Fruit fly (Drosophila melanogaster) whole organism, prepupa: ENCODE data around the gene CG43072.

Experiments used
- Blimp-1 ChIP-seq: fragments of 200-800 bp; sonication (Bioruptor generic); optimal IDR thresholded peaks from 3 replicates; lab custom pipeline; 2017; ENCODE audit warnings: missing biosample characterization, missing genetic modification characterization, mild to moderate bottlenecking, moderate library complexity, missing genetic modification reagents
- CG10631 ChIP-seq: fragments of 200-800 bp; sonication (Bioruptor generic); optimal IDR thresholded peaks from 2 replicates; lab custom pipeline; 2016; ENCODE audit warnings: missing biosample characterization, missing genetic modification characterization
- CG10669 ChIP-seq: fragments of 200-800 bp; sonication (Bioruptor generic); optimal IDR thresholded peaks from 3 replicates; lab custom pipeline; 2018; ENCODE audit warnings: missing biosample characterization, mild to moderate bottlenecking, missing genetic modification characterization, moderate library complexity
- CG11762 ChIP-seq: fragments of 200-800 bp; sonication (Bioruptor generic); optimal IDR thresholded peaks from 3 replicates; lab custom pipeline; 2016; ENCODE audit warnings: missing biosample characterization, missing genetic modification characterization; ENCODE audit not compliant: insufficient read depth
- CG11902 ChIP-seq: fragments of 200-800 bp; sonication (Bioruptor generic); optimal IDR thresholded peaks from 3 replicates; lab custom pipeline; 2016; ENCODE audit warnings: missing biosample characterization, missing genetic modification characterization
- CG15336 ChIP-seq: fragments of 200-800 bp; sonication (Bioruptor generic); IDR thresholded peaks from 2 replicates; pipeline ENCODE4 v1.3.6; 2022; ENCODE audit warnings: missing biosample characterization, missing genetic modification characterization
- CG1621 ChIP-seq: fragments of 200-800 bp; sonication (Bioruptor generic); optimal IDR thresholded peaks from 3 replicates; lab custom pipeline; 2018; ENCODE audit warnings: missing biosample characterization, mild to moderate bottlenecking, missing genetic modification characterization
- CG16779 ChIP-seq: fragments of 200-800 bp; sonication (Bioruptor generic); optimal IDR thresholded peaks from 3 replicates; lab custom pipeline; 2017; ENCODE audit warnings: missing biosample characterization, mild to moderate bottlenecking, missing genetic modification characterization
- CG3032 ChIP-seq: fragments of 200-800 bp; optimal IDR thresholded peaks from 2 replicates; lab custom pipeline; 2019; ENCODE audit warnings: missing biosample characterization, mild to moderate bottlenecking, missing genetic modification characterization, moderate library complexity
- CG31627 ChIP-seq: fragments of 200-800 bp; sonication (Bioruptor generic); optimal IDR thresholded peaks from 3 replicates; lab custom pipeline; 2016; ENCODE audit warnings: missing biosample characterization, missing genetic modification characterization
- CG32006 ChIP-seq: fragments of 200-800 bp; sonication (Bioruptor generic); optimal IDR thresholded peaks from 3 replicates; lab custom pipeline; 2017; ENCODE audit warnings: missing biosample characterization, mild to moderate bottlenecking, missing genetic modification characterization
- CG3919 ChIP-seq: fragments of 200-800 bp; sonication (Bioruptor generic); optimal IDR thresholded peaks from 3 replicates; lab custom pipeline; 2016; ENCODE audit warnings: missing biosample characterization, missing genetic modification characterization
- CG4318 ChIP-seq: fragments of 200-800 bp; sonication (Bioruptor generic); optimal IDR thresholded peaks from 3 replicates; lab custom pipeline; 2017; ENCODE audit warnings: missing biosample characterization, mild to moderate bottlenecking, missing genetic modification characterization
- CG6163 ChIP-seq: fragments of 200-800 bp; sonication (Bioruptor generic); IDR thresholded peaks from 3 replicates; pipeline ENCODE4 v1.3.6; 2022; ENCODE audit warnings: missing biosample characterization, missing genetic modification characterization
- CG6276 ChIP-seq: fragments of 200-800 bp; sonication (Bioruptor generic); optimal IDR thresholded peaks from 2 replicates; lab custom pipeline; 2017; ENCODE audit warnings: missing biosample characterization, mild to moderate bottlenecking, missing genetic modification characterization
- CG6792 ChIP-seq: fragments of 200-800 bp; sonication (Bioruptor generic); optimal IDR thresholded peaks from 3 replicates; lab custom pipeline; 2016; ENCODE audit warnings: missing biosample characterization, missing genetic modification characterization
- CG6808 ChIP-seq: fragments of 200-800 bp; sonication (Bioruptor generic); optimal IDR thresholded peaks from 3 replicates; lab custom pipeline; 2017; ENCODE audit warnings: missing biosample characterization, missing genetic modification characterization, mild to moderate bottlenecking, moderate library complexity, missing genetic modification reagents
- CG6854 ChIP-seq: fragments of 200-800 bp; sonication (Bioruptor generic); optimal IDR thresholded peaks from 2 replicates; lab custom pipeline; 2017; ENCODE audit warnings: missing biosample characterization, mild to moderate bottlenecking, missing genetic modification characterization
- CG7368 ChIP-seq: fragments of 200-800 bp; sonication (Bioruptor generic); optimal IDR thresholded peaks from 3 replicates; lab custom pipeline; 2016; ENCODE audit warnings: missing biosample characterization, missing genetic modification characterization
- CG8119 ChIP-seq: fragments of 200-800 bp; sonication (Bioruptor generic); IDR thresholded peaks from 3 replicates; pipeline ENCODE4 v1.3.6; 2022; ENCODE audit warnings: missing biosample characterization, missing genetic modification characterization
- CG8319 ChIP-seq: fragments of 200-800 bp; sonication (Bioruptor generic); optimal IDR thresholded peaks from 3 replicates; lab custom pipeline; 2016; ENCODE audit warnings: missing biosample characterization, missing genetic modification characterization
- CG8632 ChIP-seq: fragments of 200-800 bp; sonication (Bioruptor generic); optimal IDR thresholded peaks from 3 replicates; lab custom pipeline; 2016; ENCODE audit warnings: missing biosample characterization, missing genetic modification characterization
- CG9139 ChIP-seq: fragments of 200-800 bp; sonication (Bioruptor generic); optimal IDR thresholded peaks from 3 replicates; lab custom pipeline; 2017; ENCODE audit warnings: missing biosample characterization, mild to moderate bottlenecking, missing genetic modification characterization
- Eip75B ChIP-seq: fragments of 200-800 bp; sonication (Bioruptor generic); optimal IDR thresholded peaks from 3 replicates; lab custom pipeline; 2016; ENCODE audit warnings: missing biosample characterization, missing genetic modification characterization
- Eip78C ChIP-seq: fragments of 200-800 bp; sonication (Bioruptor generic); peaks from one replicate; lab custom pipeline; 2016; ENCODE audit warnings: missing biosample characterization, missing genetic modification characterization
- Eip93F ChIP-seq: fragments of 200-800 bp; sonication (Bioruptor generic); optimal IDR thresholded peaks from 2 replicates; lab custom pipeline; 2016; ENCODE audit warnings: missing biosample characterization, mild to moderate bottlenecking, missing genetic modification characterization
- Ets21C ChIP-seq: fragments of 200-800 bp; sonication (Bioruptor generic); optimal IDR thresholded peaks from 3 replicates; lab custom pipeline; 2016; ENCODE audit warnings: missing biosample characterization, missing genetic modification characterization
- Ets96B ChIP-seq: fragments of 200-800 bp; optimal IDR thresholded peaks from 2 replicates; lab custom pipeline; 2019; ENCODE audit warnings: missing biosample characterization, mild to moderate bottlenecking, missing genetic modification characterization, moderate library complexity
- Gug ChIP-seq: fragments of 200-800 bp; sonication (Bioruptor generic); IDR thresholded peaks from 2 replicates; pipeline ENCODE4 v1.3.6; 2022; ENCODE audit warnings: missing biosample characterization, missing genetic modification characterization
- Lpt ChIP-seq: fragments of 200-800 bp; sonication (Bioruptor generic); optimal IDR thresholded peaks from 3 replicates; lab custom pipeline; 2016; ENCODE audit warnings: missing biosample characterization, missing genetic modification characterization
- OdsH ChIP-seq: fragments of 200-800 bp; sonication (Bioruptor generic); optimal IDR thresholded peaks from 3 replicates; lab custom pipeline; 2016; ENCODE audit warnings: missing biosample characterization, missing genetic modification characterization
- Smox ChIP-seq: fragments of 200-800 bp; sonication (Bioruptor generic); optimal IDR thresholded peaks from 3 replicates; lab custom pipeline; 2016; ENCODE audit warnings: missing biosample characterization, missing genetic modification characterization
- Sox102F ChIP-seq: fragments of 200-800 bp; sonication (Bioruptor generic); optimal IDR thresholded peaks from 2 replicates; lab custom pipeline; 2016; ENCODE audit warnings: missing biosample characterization, mild to moderate bottlenecking, missing genetic modification characterization
- Sox14 ChIP-seq: fragments of 200-800 bp; sonication (Bioruptor generic); optimal IDR thresholded peaks from 3 replicates; lab custom pipeline; 2016; ENCODE audit warnings: missing biosample characterization, missing genetic modification characterization
- Sox15 ChIP-seq: fragments of 200-800 bp; sonication (Bioruptor generic); optimal IDR thresholded peaks from 3 replicates; lab custom pipeline; 2016; ENCODE audit warnings: missing biosample characterization, missing genetic modification characterization
- achi ChIP-seq: fragments of 200-800 bp; sonication (Bioruptor generic); optimal IDR thresholded peaks from 3 replicates; lab custom pipeline; 2016; ENCODE audit warnings: missing biosample characterization, missing genetic modification characterization
- acj6 ChIP-seq: fragments of 200-800 bp; sonication (Bioruptor generic); optimal IDR thresholded peaks from 3 replicates; lab custom pipeline; 2016; ENCODE audit warnings: missing biosample characterization, missing genetic modification characterization
- dac ChIP-seq: fragments of 200-800 bp; sonication (Bioruptor generic); optimal IDR thresholded peaks from 2 replicates; lab custom pipeline; 2017; ENCODE audit warnings: missing biosample characterization, mild to moderate bottlenecking, missing genetic modification characterization
- dsx ChIP-seq: fragments of 200-800 bp; optimal IDR thresholded peaks from 3 replicates; lab custom pipeline; 2019; ENCODE audit warnings: missing biosample characterization, mild to moderate bottlenecking, missing genetic modification characterization, moderate library complexity; ENCODE audit not compliant: poor library complexity, severe bottlenecking
- esn ChIP-seq: fragments of 200-800 bp; sonication (Bioruptor generic); optimal IDR thresholded peaks from 2 replicates; lab custom pipeline; 2016; ENCODE audit warnings: missing biosample characterization, mild to moderate bottlenecking, missing genetic modification characterization, moderate library complexity
- fd59A ChIP-seq: fragments of 200-800 bp; sonication (Bioruptor generic); optimal IDR thresholded peaks from 2 replicates; lab custom pipeline; 2017; ENCODE audit warnings: missing biosample characterization, mild to moderate bottlenecking, missing genetic modification characterization, missing genetic modification reagents
- fd85E ChIP-seq: fragments of 200-800 bp; sonication (Bioruptor generic); optimal IDR thresholded peaks from 3 replicates; lab custom pipeline; 2016; ENCODE audit warnings: missing biosample characterization, missing genetic modification characterization
- fkh ChIP-seq: fragments of 200-800 bp; sonication (Bioruptor generic); optimal IDR thresholded peaks from 3 replicates; lab custom pipeline; 2017; ENCODE audit warnings: missing biosample characterization, mild to moderate bottlenecking, missing genetic modification characterization, moderate library complexity
- lz ChIP-seq: fragments of 200-800 bp; sonication (Bioruptor generic); optimal IDR thresholded peaks from 3 replicates; lab custom pipeline; 2016; ENCODE audit warnings: missing biosample characterization, missing genetic modification characterization
- net ChIP-seq: fragments of 200-800 bp; sonication (Bioruptor generic); optimal IDR thresholded peaks from 3 replicates; lab custom pipeline; 2016; ENCODE audit warnings: missing biosample characterization, missing genetic modification characterization
- pdm3 ChIP-seq: fragments of 200-800 bp; sonication (Bioruptor generic); optimal IDR thresholded peaks from 3 replicates; lab custom pipeline; 2016; ENCODE audit warnings: missing biosample characterization, missing genetic modification characterization
- salr ChIP-seq, 2 experiments: fragments of 200-800 bp; sonication (Bioruptor generic); optimal IDR thresholded peaks; 3 replicates each; lab custom pipeline; 2016 to 2018; ENCODE audit warnings: missing biosample characterization in 2 of 2, missing genetic modification characterization in 2 of 2, mild to moderate bottlenecking in 1 of 2
- ss ChIP-seq, 2 experiments: fragments of 200-800 bp; sonication (Bioruptor generic); optimal IDR thresholded peaks; 2 replicates in 1 of 2; 3 replicates in 1 of 2; lab custom pipeline; 2017 to 2018; ENCODE audit warnings: mild to moderate bottlenecking in 2 of 2, missing biosample characterization in 2 of 2, missing genetic modification characterization in 2 of 2, moderate library complexity in 1 of 2
- svp ChIP-seq: fragments of 200-800 bp; sonication (Bioruptor generic); peaks from one replicate; lab custom pipeline; 2016; ENCODE audit warnings: missing biosample characterization, missing genetic modification characterization
- topi ChIP-seq: fragments of 200-800 bp; sonication (Bioruptor generic); optimal IDR thresholded peaks from 3 replicates; lab custom pipeline; 2016; ENCODE audit warnings: missing biosample characterization, missing genetic modification characterization

The CG43072 gene

DNA sequence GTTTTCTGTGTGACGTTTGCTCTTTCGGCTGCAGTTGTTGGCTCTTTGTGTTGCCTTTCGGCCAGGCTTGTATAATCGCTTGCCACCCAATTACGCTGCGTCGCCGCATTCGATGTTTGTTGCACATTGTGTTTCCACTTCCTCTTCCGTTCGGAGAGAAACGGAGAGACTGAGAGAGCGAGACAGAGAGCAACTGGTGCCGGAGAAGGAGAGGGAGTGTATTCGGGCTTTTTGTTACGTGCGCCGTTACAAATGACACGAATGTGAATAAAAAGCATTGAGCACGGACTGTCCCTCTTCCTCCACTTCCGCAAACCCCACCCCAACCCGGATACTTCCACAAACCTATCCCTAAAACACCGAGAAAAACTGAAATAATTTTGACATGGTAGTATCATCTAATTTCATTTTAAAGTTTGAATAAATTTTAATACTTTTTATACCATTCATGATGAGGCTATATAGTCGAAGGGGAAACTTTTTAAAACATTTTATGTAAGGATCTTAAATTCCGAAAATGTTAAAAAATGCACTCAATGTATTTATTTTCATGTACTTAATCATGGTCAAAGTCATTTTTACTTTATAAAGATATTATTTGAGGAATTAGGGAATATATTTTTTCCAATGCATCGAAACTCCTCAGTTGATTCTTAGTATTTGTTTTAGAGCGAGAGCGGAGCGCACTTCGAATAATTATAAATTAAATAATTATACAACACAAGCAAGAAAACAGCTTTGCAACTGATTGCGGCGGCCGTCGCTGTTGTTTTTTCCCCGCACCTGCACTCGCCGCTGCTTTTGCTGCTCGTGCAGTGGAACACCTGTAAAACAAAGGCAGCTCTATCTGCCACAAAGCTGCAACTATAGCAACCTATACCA is 5.2 kb upstream of the CG43072 start:
- TF ChIP-seq CG10669 (GFP tag; lab: Kevin White, UChicago) (peak; percentile 40), CG8632 (GFP tag; lab: Kevin White, UChicago) (peak; percentile 58), CG3032 (tag; lab: Kevin White, UChicago) (peak; percentile 17), CG10631 (GFP tag; lab: Kevin White, UChicago) (peak; percentile 54), Sox102F (GFP tag; lab: Kevin White, UChicago) (peak; percentile 17), dac (no peak), Lpt (GFP tag; lab: Kevin White, UChicago) (peak; percentile 26), CG15336 (GFP tag; lab: Robert Waterston, UW) (peak; percentile 56), CG6792 (GFP tag; lab: Kevin White, UChicago) (peak; percentile 39), fd59A (no peak), CG4318 (GFP tag; lab: Kevin White, UChicago) (peak; percentile 45), acj6 (GFP tag; lab: Kevin White, UChicago) (peak; percentile 56), CG11762 (GFP tag; lab: Kevin White, UChicago) (peak; percentile 41), net (GFP tag; lab: Kevin White, UChicago) (peak; percentile 49), Gug (GFP tag; lab: Robert Waterston, UW) (no peak; the same call in 1 of the 2 replicates), pdm3 (GFP tag; lab: Kevin White, UChicago) (peak; percentile 58), dsx (GFP tag; lab: Kevin White, UChicago) (no peak), Ets21C (peak; percentile 20), Smox (GFP tag; lab: Kevin White, UChicago) (peak; percentile 70), CG6163 (no peak), CG8119 (GFP tag; lab: Robert Waterston, UW) (peak; percentile 65), Blimp-1 (GFP tag; lab: Kevin White, UChicago) (peak; percentile 1), CG11902 (GFP tag; lab: Kevin White, UChicago) (peak; percentile 0), CG31627 (GFP tag; lab: Kevin White, UChicago) (peak; percentile 64), Eip75B (peak; percentile 33), OdsH (GFP tag; lab: Kevin White, UChicago) (peak; percentile 59), svp (GFP tag; lab: Kevin White, UChicago) (no peak), fd85E (no peak), CG9139 (GFP tag; lab: Kevin White, UChicago) (no peak), ss (GFP tag; optimal IDR thresholded peaks at IDR 0.05; lab: Kevin White, UChicago) (peak in 1 of 2 experiments; percentile 37), Ets96B (tag; lab: Kevin White, UChicago) (peak; percentile 12), lz (GFP tag; lab: Kevin White, UChicago) (peak; percentile 55), CG6854 (peak; percentile 45), CG8319 (GFP tag; lab: Kevin White, UChicago) (no peak), CG3919 (GFP tag; lab: Kevin White, UChicago) (peak; percentile 43), topi (GFP tag; lab: Kevin White, UChicago) (peak; percentile 64), salr (GFP tag; optimal IDR thresholded peaks at IDR 0.05; lab: Kevin White, UChicago) (peak in 1 of 2 experiments; percentile 50), Sox14 (GFP tag; lab: Kevin White, UChicago) (peak; percentile 22), CG1621 (tag; lab: Kevin White, UChicago) (no peak), CG32006 (GFP tag; lab: Kevin White, UChicago) (peak; percentile 61), CG6276 (GFP tag; lab: Kevin White, UChicago) (no peak), CG6808 (GFP tag; lab: Kevin White, UChicago) (no peak), achi (peak; percentile 62), esn (peak; percentile 73), fkh (no peak), Eip93F (GFP tag; lab: Kevin White, UChicago) (no peak), CG16779 (tag; lab: Kevin White, UChicago) (peak; percentile 6), Sox15 (GFP tag; lab: Kevin White, UChicago) (peak; percentile 23), CG7368 (GFP tag; lab: Kevin White, UChicago) (no peak), Eip78C (GFP tag; lab: Kevin White, UChicago) (peak; percentile 89)
